Worm (Caenorhabditis elegans) whole organism, L4 larva: ENCODE data around the gene slc-25A21.

Experiments
- Y105C5A.15 ChIP-seq: fragments of 200-800 bp; sonication (Bioruptor generic); IDR thresholded peaks from 2 replicates; pipeline ENCODE4 v1.3.6; 2022; ENCODE audit warnings: missing genetic modification characterization, missing compliant biosample characterization
- aha-1 ChIP-seq: fragments of 150-350 bp; peaks from one replicate; lab custom pipeline; 2014; ENCODE audit warnings: missing biosample characterization, missing genetic modification characterization
- ceh-20 ChIP-seq: fragments of 200-800 bp; sonication (Bioruptor generic); IDR thresholded peaks from 2 replicates; pipeline ENCODE4 v1.3.6; 2022; ENCODE audit warnings: missing genetic modification reagents, missing genetic modification characterization, missing compliant biosample characterization
- ceh-32 ChIP-seq: sonication (generic microtip); optimal IDR thresholded peaks from 2 replicates; lab custom pipeline; 2016; ENCODE audit warnings: mild to moderate bottlenecking, missing genetic modification characterization, missing compliant biosample characterization; ENCODE audit not compliant: poor library complexity
- ceh-82 ChIP-seq: sonication (generic microtip); optimal IDR thresholded peaks from 2 replicates; lab custom pipeline; 2017; ENCODE audit warnings: missing biosample characterization, missing genetic modification characterization
- ces-1 ChIP-seq: fragments of 150-350 bp; sonication (generic microtip); optimal IDR thresholded peaks from 4 replicates; lab custom pipeline; 2014; ENCODE audit warnings: missing biosample characterization, missing genetic modification reagents, missing genetic modification characterization
- cey-2 ChIP-seq: sonication (generic microtip); optimal IDR thresholded peaks from 3 replicates; lab custom pipeline; 2017; ENCODE audit warnings: missing genetic modification characterization, mild to moderate bottlenecking, missing compliant biosample characterization, antibody characterized with exemption, borderline replicate concordance; ENCODE audit not compliant: insufficient read depth
- ctbp-1 ChIP-seq: fragments of 200-800 bp; sonication (Bioruptor generic); IDR thresholded peaks from 2 replicates; pipeline ENCODE4 v1.3.6; 2022; ENCODE audit warnings: missing genetic modification reagents, missing genetic modification characterization, missing compliant biosample characterization
- daf-16 ChIP-seq, 3 experiments: sonication (generic microtip); optimal IDR thresholded peaks; 2 replicates each; lab custom pipeline; 2016 to 2017; ENCODE audit warnings: missing genetic modification characterization in 3 of 3, missing genetic modification reagents in 3 of 3, mild to moderate bottlenecking in 2 of 3, missing compliant biosample characterization in 2 of 3, missing biosample characterization in 1 of 3, moderate library complexity in 1 of 3
- dmd-6 ChIP-seq: fragments of 200-800 bp; sonication (Bioruptor generic); IDR thresholded peaks from 2 replicates; pipeline ENCODE4 v1.3.6; 2022; ENCODE audit warnings: missing genetic modification reagents, missing genetic modification characterization, missing compliant biosample characterization
- duxl-1 ChIP-seq: sonication (generic microtip); optimal IDR thresholded peaks from 2 replicates; lab custom pipeline; 2016; ENCODE audit warnings: mild to moderate bottlenecking, missing genetic modification characterization, moderate library complexity, missing compliant biosample characterization; ENCODE audit not compliant: poor library complexity
- dve-1 ChIP-seq: sonication (generic microtip); optimal IDR thresholded peaks from 2 replicates; lab custom pipeline; 2017; ENCODE audit warnings: antibody characterized with exemption, mild to moderate bottlenecking, missing genetic modification characterization, missing compliant biosample characterization; ENCODE audit not compliant: insufficient read depth
- egl-43 ChIP-seq: fragments of 200-800 bp; sonication (Bioruptor generic); IDR thresholded peaks from 2 replicates; pipeline ENCODE4 v1.3.6; 2022; ENCODE audit warnings: missing genetic modification reagents, missing genetic modification characterization, missing compliant biosample characterization
- fkh-10 ChIP-seq: fragments of 150-350 bp; optimal IDR thresholded peaks from 2 replicates; lab custom pipeline; 2014; ENCODE audit warnings: missing biosample characterization, missing genetic modification reagents, missing genetic modification characterization
- fos-1 ChIP-seq: fragments of 150-350 bp; optimal IDR thresholded peaks from 2 replicates; lab custom pipeline; 2014; ENCODE audit warnings: missing biosample characterization, missing genetic modification characterization
- hif-1 ChIP-seq, 2 experiments: sonication (generic microtip); optimal IDR thresholded peaks; 2 replicates each; lab custom pipeline; 2016 to 2017; ENCODE audit warnings: missing compliant biosample characterization in 2 of 2, missing genetic modification characterization in 2 of 2, missing genetic modification reagents in 2 of 2, missing genotype in 2 of 2, mild to moderate bottlenecking in 1 of 2
- hlh-11 ChIP-seq: fragments of 200-800 bp; sonication (Bioruptor generic); optimal IDR thresholded peaks from 2 replicates; lab custom pipeline; 2018; ENCODE audit warnings: mild to moderate bottlenecking, missing genetic modification characterization, missing compliant biosample characterization
- hlh-30 ChIP-seq: sonication (generic microtip); optimal IDR thresholded peaks from 2 replicates; lab custom pipeline; 2017; ENCODE audit warnings: antibody characterized with exemption, mild to moderate bottlenecking, missing genetic modification characterization, missing compliant biosample characterization; ENCODE audit not compliant: insufficient read depth
- lin-15B ChIP-seq: fragments of 150-350 bp; sonication (generic microtip); optimal IDR thresholded peaks from 3 replicates; lab custom pipeline; 2014; ENCODE audit warnings: missing biosample characterization, missing genetic modification characterization
- lir-3 ChIP-seq: sonication (generic microtip); optimal IDR thresholded peaks from 2 replicates; lab custom pipeline; 2016; ENCODE audit warnings: mild to moderate bottlenecking, missing genetic modification characterization, missing compliant biosample characterization
- lsy-2 ChIP-seq, 2 experiments: fragments of 150-350 bp in 1 of 2; sonication (generic microtip) in 1 of 2; optimal IDR thresholded peaks; 2 replicates each; lab custom pipeline; 2014 to 2017; ENCODE audit warnings: missing biosample characterization in 2 of 2, missing genetic modification characterization in 2 of 2
- mdl-1 ChIP-seq, 2 experiments: fragments of 150-350 bp in 1 of 2; sonication (generic microtip) in 1 of 2; optimal IDR thresholded peaks; 2 replicates each; lab custom pipeline; 2014 to 2017; ENCODE audit warnings: missing biosample characterization in 2 of 2, missing genetic modification characterization in 2 of 2
- mep-1 ChIP-seq: fragments of 150-350 bp; sonication (generic microtip); optimal IDR thresholded peaks from 3 replicates; lab custom pipeline; 2014; ENCODE audit warnings: missing biosample characterization, missing genetic modification characterization
- mes-2 ChIP-seq: sonication (generic microtip); optimal IDR thresholded peaks from 2 replicates; lab custom pipeline; 2016; ENCODE audit warnings: missing genotype, mild to moderate bottlenecking, missing genetic modification characterization, missing compliant biosample characterization; ENCODE audit not compliant: poor library complexity, severe bottlenecking
- mxl-2 ChIP-seq: fragments of 200-800 bp; sonication (Bioruptor generic); conservative IDR thresholded peaks from 2 replicates; pipeline ENCODE4 v1.3.6; 2022; ENCODE audit warnings: missing genetic modification reagents, missing genetic modification characterization, missing compliant biosample characterization
- mxl-3 ChIP-seq: fragments of 200-800 bp; sonication (Bioruptor generic); optimal IDR thresholded peaks from 2 replicates; lab custom pipeline; 2018; ENCODE audit warnings: mild to moderate bottlenecking, missing genetic modification characterization, missing compliant biosample characterization
- nhr-10 ChIP-seq: fragments of 150-350 bp; optimal IDR thresholded peaks from 2 replicates; lab custom pipeline; 2014; ENCODE audit warnings: missing biosample characterization, missing genetic modification characterization
- nhr-102 ChIP-seq: sonication (generic microtip); optimal IDR thresholded peaks from 2 replicates; lab custom pipeline; 2016; ENCODE audit warnings: mild to moderate bottlenecking, missing genetic modification characterization, moderate library complexity, missing compliant biosample characterization
- nhr-28 ChIP-seq: fragments of 150-350 bp; optimal IDR thresholded peaks from 2 replicates; lab custom pipeline; 2014; ENCODE audit warnings: missing biosample characterization, missing genetic modification characterization
- nhr-41 ChIP-seq: fragments of 200-800 bp; sonication (Bioruptor generic); IDR thresholded peaks from 2 replicates; pipeline ENCODE4 v1.3.6; 2022; ENCODE audit warnings: missing genetic modification reagents, missing genetic modification characterization, missing compliant biosample characterization
- nhr-42 ChIP-seq: fragments of 200-800 bp; sonication (Bioruptor generic); IDR thresholded peaks from 2 replicates; pipeline ENCODE4 v1.3.6; 2022; ENCODE audit warnings: missing genetic modification characterization, missing compliant biosample characterization
- nhr-48 ChIP-seq: sonication (generic microtip); optimal IDR thresholded peaks from 2 replicates; lab custom pipeline; 2016; ENCODE audit warnings: mild to moderate bottlenecking, missing genetic modification characterization, missing compliant biosample characterization
- nhr-77 ChIP-seq: fragments of 150-350 bp; optimal IDR thresholded peaks from 2 replicates; lab custom pipeline; 2014; ENCODE audit warnings: missing biosample characterization, missing genetic modification characterization
- pha-4 ChIP-seq, 2 experiments: fragments of 150-350 bp in 1 of 2; fragments of 200-800 bp in 1 of 2; sonication (Bioruptor generic) in 1 of 2; IDR thresholded peaks in 1 of 2; optimal IDR thresholded peaks in 1 of 2; 2 replicates each; pipeline versions ENCODE4 v1.3.6 to Lab custom; 2014 to 2022; ENCODE audit warnings: missing genetic modification characterization in 2 of 2, missing genetic modification reagents in 2 of 2, missing biosample characterization in 1 of 2, missing compliant biosample characterization in 1 of 2
- php-3 ChIP-seq: fragments of 200-800 bp; sonication (Bioruptor generic); IDR thresholded peaks from 2 replicates; pipeline ENCODE4 v1.3.6; 2022; ENCODE audit warnings: missing genetic modification reagents, missing genetic modification characterization, missing compliant biosample characterization
- pqm-1 ChIP-seq: sonication (generic microtip); optimal IDR thresholded peaks from 2 replicates; lab custom pipeline; 2017; ENCODE audit warnings: missing biosample characterization, missing genetic modification characterization
- saeg-2 ChIP-seq: fragments of 200-800 bp; sonication (Bioruptor generic); IDR thresholded peaks from 2 replicates; pipeline ENCODE4 v1.3.6; 2022; ENCODE audit warnings: missing genetic modification reagents, missing genetic modification characterization, missing compliant biosample characterization
- sdz-12 ChIP-seq: fragments of 200-800 bp; sonication (Bioruptor generic); optimal IDR thresholded peaks from 2 replicates; lab custom pipeline; 2018; ENCODE audit warnings: mild to moderate bottlenecking, missing genetic modification characterization, missing compliant biosample characterization
- snpc-4 ChIP-seq: fragments of 150-350 bp; optimal IDR thresholded peaks from 2 replicates; lab custom pipeline; 2014; ENCODE audit warnings: missing biosample characterization, missing genetic modification characterization
- tag-97 ChIP-seq: fragments of 200-800 bp; sonication (Bioruptor generic); IDR thresholded peaks from 2 replicates; pipeline ENCODE4 v1.3.6; 2022; ENCODE audit warnings: missing genetic modification characterization, missing compliant biosample characterization
- tra-1 ChIP-seq: fragments of 200-800 bp; sonication (Bioruptor generic); IDR thresholded peaks from 2 replicates; pipeline ENCODE4 v1.3.6; 2022; ENCODE audit warnings: missing genetic modification reagents, missing genetic modification characterization, missing compliant biosample characterization
- unc-130 ChIP-seq: sonication (generic microtip); optimal IDR thresholded peaks from 2 replicates; lab custom pipeline; 2016; ENCODE audit warnings: missing genetic modification reagents, missing genetic modification characterization, missing compliant biosample characterization
- unc-62 ChIP-seq, 3 experiments: fragments of 150-350 bp in 1 of 3; sonication (generic microtip); optimal IDR thresholded peaks in 2 of 3; peaks in 1 of 3; 1 replicate in 1 of 3; 2 replicates in 2 of 3; lab custom pipeline; 2014 to 2017; ENCODE audit warnings: missing biosample characterization in 3 of 3, missing genetic modification characterization in 3 of 3, missing genetic modification reagents in 3 of 3, missing genotype in 1 of 3
- vab-7 ChIP-seq: fragments of 200-800 bp; sonication (Bioruptor generic); IDR thresholded peaks from 2 replicates; pipeline ENCODE4 v1.3.6; 2022; ENCODE audit warnings: missing genetic modification reagents, missing genetic modification characterization, missing compliant biosample characterization
- ztf-11 ChIP-seq: fragments of 150-350 bp; optimal IDR thresholded peaks from 2 replicates; lab custom pipeline; 2014; ENCODE audit warnings: missing biosample characterization, missing genetic modification characterization

Gene slc-25A21

ce11 chrX:16184069-16184468, 5.6 kb upstream of the slc-25A21 start, which contains the start of gene nlp-67:
nlp-67 (plus strand) TSS chrX:16184369.
- peak; percentile 2 for TF ChIP-seq aha-1 (tag; lab: Kevin White, UChicago)
- TF ChIP-seq egl-43 (GFP tag; lab: Robert Waterston, UW): 0 out of 2 replicates have a peak, but pooled peaks have one; percentile 40
- TF ChIP-seq lin-15B: no peak
- TF ChIP-seq ctbp-1 (GFP tag; lab: Robert Waterston, UW): no peak
- TF ChIP-seq php-3 (GFP tag; lab: Robert Waterston, UW): 0 out of 2 replicates have a peak, but pooled peaks have one; percentile 16

- TF ChIP-seq ctbp-1 (GFP tag; lab: Robert Waterston, UW): no peak
- no peak for TF ChIP-seq mxl-2
- TF ChIP-seq mes-2: peak; percentile 47
- no peak for TF ChIP-seq vab-7 (GFP tag; lab: Robert Waterston, UW)
- TF ChIP-seq sdz-12 (GFP tag; lab: Kevin White, UChicago): no peak
- no peak for TF ChIP-seq Y105C5A.15 (GFP tag; lab: Robert Waterston, UW)
- peak; percentile 88 for TF ChIP-seq nhr-102
- peak; percentile 5 for TF ChIP-seq fos-1
- TF ChIP-seq ces-1 (GFP tag; lab: Kevin White, UChicago): no peak
- TF ChIP-seq pha-4 (GFP tag; IDR thresholded peaks at IDR 0.05; lab: Robert Waterston, UW): peak; percentile 59; the same call in 1 of the 2 replicates
- no peak for TF ChIP-seq pha-4 (tag; optimal IDR thresholded peaks at IDR 0.05; lab: Kevin White, UChicago)
- no peak for TF ChIP-seq nhr-41 (GFP tag; lab: Robert Waterston, UW)
- peak; percentile 56 for TF ChIP-seq hlh-30 (tag; lab: Kevin White, UChicago)
- no peak for TF ChIP-seq ceh-20 (GFP tag; lab: Robert Waterston, UW)
- peak; percentile 94 for TF ChIP-seq hlh-11 (tag; lab: Kevin White, UChicago)
- TF ChIP-seq aha-1 (tag; lab: Kevin White, UChicago): peak; percentile 34
- TF ChIP-seq lin-15B: no peak
- peak in 1 of 2 experiments; percentile 89 for TF ChIP-seq daf-16 (GFP tag; optimal IDR thresholded peaks at IDR 0.05; lab: Kevin White, UChicago)
- TF ChIP-seq daf-16 (tag; optimal IDR thresholded peaks at IDR 0.05; lab: Kevin White, UChicago): peak; percentile 99
- TF ChIP-seq nhr-48 (tag; lab: Kevin White, UChicago): peak; percentile 85
- TF ChIP-seq nhr-77 (tag; lab: Kevin White, UChicago): peak; percentile 80
- TF ChIP-seq nhr-42 (GFP tag; lab: Robert Waterston, UW): 0 out of 2 replicates have a peak, but pooled peaks have one; percentile 28
- TF ChIP-seq tag-97 (GFP tag; lab: Robert Waterston, UW): no peak
- TF ChIP-seq snpc-4 (tag; lab: Kevin White, UChicago): no peak
- peak; percentile 5 to 50 for TF ChIP-seq lsy-2 (tag; optimal IDR thresholded peaks at IDR 0.05; lab: Kevin White, UChicago)
- TF ChIP-seq nhr-28 (tag; lab: Kevin White, UChicago): peak; percentile 90
- no peak for TF ChIP-seq cey-2 (tag; lab: Kevin White, UChicago)
- no peak for TF ChIP-seq saeg-2 (GFP tag; lab: Robert Waterston, UW)
- peak; percentile 77; the same call in 1 of the 2 replicates for TF ChIP-seq tra-1
- TF ChIP-seq ceh-32 (tag; lab: Kevin White, UChicago): no peak
- TF ChIP-seq dmd-6 (GFP tag; lab: Robert Waterston, UW): peak; percentile 99
- TF ChIP-seq pqm-1 (tag; lab: Kevin White, UChicago): peak; percentile 94
- peak; percentile 69 for TF ChIP-seq mxl-3 (GFP tag; lab: Kevin White, UChicago)
- TF ChIP-seq fkh-10 (GFP tag; lab: Kevin White, UChicago): no peak
- TF ChIP-seq lir-3 (tag; lab: Kevin White, UChicago): no peak
- peak in 1 of 2 experiments; percentile 74 for TF ChIP-seq hif-1 (tag; optimal IDR thresholded peaks at IDR 0.05; lab: Kevin White, UChicago)
- peak; percentile 73 for TF ChIP-seq php-3 (GFP tag; lab: Robert Waterston, UW)
- peak; percentile 49 for TF ChIP-seq nhr-10
- peak; percentile 97 for TF ChIP-seq dve-1 (tag; lab: Kevin White, UChicago)
- no peak for TF ChIP-seq ztf-11
- TF ChIP-seq duxl-1 (tag; lab: Kevin White, UChicago): no peak
- TF ChIP-seq unc-130 (GFP tag; lab: Kevin White, UChicago): no peak
- no peak for TF ChIP-seq ceh-82 (tag; lab: Kevin White, UChicago)
- TF ChIP-seq mdl-1 (tag; optimal IDR thresholded peaks at IDR 0.05; lab: Kevin White, UChicago): peak in 1 of 2 experiments; percentile 81
- peak in 1 of 2 experiments; percentile 44 for TF ChIP-seq unc-62 (GFP tag; optimal IDR thresholded peaks at IDR 0.05 in 1 of 2; lab: Kevin White, UChicago)
- TF ChIP-seq unc-62 (tag; optimal IDR thresholded peaks at IDR 0.05; lab: Kevin White, UChicago): no peak
- TF ChIP-seq mep-1: peak; percentile 61
These were observed 2.9 kb downstream of the slc-25A21 start for ce11 chrX:16192574-16192973.
